Worm (Caenorhabditis elegans) whole organism, L3 larva: ENCODE data around the gene T19D12.6.

Source experiments
- ama-1 ChIP-seq: fragments of 150-350 bp; optimal IDR thresholded peaks from 2 replicates; lab custom pipeline; 2018
- snpc-4 ChIP-seq: fragments of 150-350 bp; optimal IDR thresholded peaks from 2 replicates; lab custom pipeline; 2014; ENCODE audit warnings: missing biosample characterization, missing genetic modification characterization
- ztf-4 ChIP-seq: fragments of 150-350 bp; optimal IDR thresholded peaks from 2 replicates; lab custom pipeline; 2014; ENCODE audit warnings: missing biosample characterization, missing genetic modification characterization

ce11 chrII:6654284-6654683 is 11.4 kb upstream of the T19D12.6 start, which contains the start of gene T19D12.9:
- TF ChIP-seq ama-1 = no peak
- no peak for TF ChIP-seq snpc-4 (tag; lab: Kevin White, UChicago)
- TF ChIP-seq ztf-4 = no peak
